Worm (Caenorhabditis elegans) whole organism, early embryonic: Measurements from ENCODE around the gene hum-2.

Experiments
- B0310.2 ChIP-seq: sonication (generic microtip); optimal IDR thresholded peaks from 2 replicates; lab custom pipeline; 2016; ENCODE audit warnings: mild to moderate bottlenecking, missing genetic modification characterization, missing compliant biosample characterization
- F13C5.2 ChIP-seq: sonication (generic microtip); optimal IDR thresholded peaks from 2 replicates; lab custom pipeline; 2017; ENCODE audit warnings: mild to moderate bottlenecking, missing genetic modification characterization, inconsistent platforms, missing compliant biosample characterization
- aly-1 ChIP-seq: sonication (generic microtip); optimal IDR thresholded peaks from 2 replicates; lab custom pipeline; 2016; ENCODE audit warnings: missing genetic modification characterization, missing compliant biosample characterization
- ama-1 ChIP-seq: fragments of 150-350 bp; optimal IDR thresholded peaks from 2 replicates; lab custom pipeline; 2014
- ceh-13 ChIP-seq: fragments of 200-800 bp; sonication (Bioruptor generic); optimal IDR thresholded peaks from 2 replicates; lab custom pipeline; 2018; ENCODE audit warnings: mild to moderate bottlenecking, missing genetic modification characterization, missing compliant biosample characterization
- ceh-36 ChIP-seq: sonication (generic microtip); optimal IDR thresholded peaks from 2 replicates; lab custom pipeline; 2016; ENCODE audit warnings: missing genetic modification characterization, inconsistent platforms, missing compliant biosample characterization
- ets-7 ChIP-seq: sonication (generic microtip); optimal IDR thresholded peaks from 2 replicates; lab custom pipeline; 2016; ENCODE audit warnings: missing genotype, missing genetic modification characterization, missing compliant biosample characterization
- flt-1 ChIP-seq: fragments of 200-800 bp; sonication (Bioruptor generic); IDR thresholded peaks from 2 replicates; pipeline ENCODE4 v1.3.6; 2022; ENCODE audit warnings: missing genetic modification characterization, missing compliant biosample characterization
- hmbx-1 ChIP-seq: sonication (generic microtip); optimal IDR thresholded peaks from 2 replicates; lab custom pipeline; 2016; ENCODE audit warnings: mild to moderate bottlenecking, missing genetic modification characterization, missing compliant biosample characterization
- hmg-4 ChIP-seq: fragments of 200-800 bp; sonication (Bioruptor generic); optimal IDR thresholded peaks from 2 replicates; lab custom pipeline; 2018; ENCODE audit warnings: mild to moderate bottlenecking, missing genetic modification characterization, missing compliant biosample characterization
- hnd-1 ChIP-seq: sonication (generic microtip); optimal IDR thresholded peaks from 2 replicates; lab custom pipeline; 2016; ENCODE audit warnings: missing genetic modification characterization, missing compliant biosample characterization
- pes-1 ChIP-seq: fragments of 200-800 bp; sonication (Bioruptor generic); IDR thresholded peaks from 2 replicates; pipeline ENCODE4 v1.3.6; 2022; ENCODE audit warnings: missing genetic modification reagents, missing genetic modification characterization, missing compliant biosample characterization
- scrt-1 ChIP-seq: fragments of 200-800 bp; sonication (Bioruptor generic); IDR thresholded peaks from 2 replicates; pipeline ENCODE4 v1.3.6; 2022; ENCODE audit warnings: missing genetic modification characterization, missing compliant biosample characterization
- sea-1 ChIP-seq: fragments of 200-800 bp; sonication (Bioruptor generic); conservative IDR thresholded peaks from 2 replicates; pipeline ENCODE4 v1.3.6; 2022; ENCODE audit warnings: missing genetic modification characterization, missing compliant biosample characterization
- tbx-11 ChIP-seq: fragments of 200-800 bp; sonication (Bioruptor generic); IDR thresholded peaks from 2 replicates; pipeline ENCODE4 v1.3.6; 2022; ENCODE audit warnings: missing genetic modification characterization, missing compliant biosample characterization
- tbx-37 ChIP-seq: fragments of 200-800 bp; sonication (Bioruptor generic); conservative IDR thresholded peaks from 2 replicates; pipeline ENCODE4 v1.3.6; 2022; ENCODE audit warnings: missing genetic modification reagents, missing genetic modification characterization, missing compliant biosample characterization
- tra-4 ChIP-seq: sonication (generic microtip); optimal IDR thresholded peaks from 2 replicates; lab custom pipeline; 2017; ENCODE audit warnings: missing genetic modification characterization, missing compliant biosample characterization

The hum-2 gene

DNA sequence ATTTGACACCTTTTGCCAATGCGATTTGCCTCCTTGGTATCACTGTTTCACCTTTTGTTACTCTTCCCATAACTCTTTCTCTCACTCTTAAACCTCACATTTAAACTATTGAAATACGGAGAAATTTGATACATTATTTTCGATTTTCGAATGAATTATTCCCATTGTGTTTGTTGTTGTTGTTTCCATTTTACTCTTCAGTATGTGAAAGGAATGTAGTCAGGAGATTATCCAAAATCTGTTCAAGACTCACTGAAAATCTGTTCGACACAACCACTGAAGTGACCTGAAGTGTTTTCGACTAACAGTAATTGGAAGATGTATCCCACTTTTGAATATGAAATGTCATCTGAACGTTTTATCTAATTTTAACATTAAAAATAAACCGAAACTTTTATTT is 55.1 kb downstream of the hum-2 start:
- TF ChIP-seq hmg-4 (GFP tag; lab: Kevin White, UChicago) = no peak
- TF ChIP-seq hnd-1 = no peak
- TF ChIP-seq ceh-13 = no peak
- no peak for TF ChIP-seq tbx-37 (GFP tag; lab: Robert Waterston, UW)
- TF ChIP-seq hmbx-1 (tag; lab: Kevin White, UChicago) = no peak
- TF ChIP-seq scrt-1 = no peak
- TF ChIP-seq flt-1 (GFP tag; lab: Robert Waterston, UW) = no peak
- no peak for TF ChIP-seq ceh-36 (tag; lab: Kevin White, UChicago)
- no peak for TF ChIP-seq tbx-11
- no peak for TF ChIP-seq ets-7 (tag; lab: Kevin White, UChicago)
- no peak for TF ChIP-seq F13C5.2 (tag; lab: Kevin White, UChicago)
- TF ChIP-seq pes-1 (GFP tag; lab: Robert Waterston, UW) = no peak

- no peak for TF ChIP-seq pes-1 (GFP tag; lab: Robert Waterston, UW)
- TF ChIP-seq aly-1 (tag; lab: Kevin White, UChicago) = no peak
- TF ChIP-seq F13C5.2 (tag; lab: Kevin White, UChicago) = no peak
- TF ChIP-seq ceh-36 (tag; lab: Kevin White, UChicago) = no peak
These were observed 56.5 kb downstream of the hum-2 start for ce11 chrV:9442471-9442870.

DNA sequence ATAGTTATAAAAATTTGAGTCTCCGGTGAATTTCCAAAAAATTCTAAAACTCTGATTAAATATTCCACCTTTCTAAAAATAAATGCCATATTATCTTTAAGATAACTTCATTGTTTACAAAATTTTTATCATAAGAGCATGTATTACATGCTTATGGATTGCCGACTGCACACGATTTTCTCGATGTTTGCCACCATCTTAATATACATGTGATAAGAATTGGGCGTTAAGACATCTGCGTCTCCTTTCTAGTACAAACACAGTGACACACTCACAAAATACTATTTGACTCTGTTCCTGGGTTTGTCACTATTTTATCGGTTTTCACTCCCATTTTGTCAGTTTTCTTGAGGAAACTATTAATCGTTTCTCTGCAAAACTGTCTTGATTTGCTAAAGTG is 57.1 kb downstream of the hum-2 start:
- TF ChIP-seq ceh-13 (no peak), scrt-1 (no peak), ama-1 (lab: Kevin White, UChicago) (no peak), F13C5.2 (tag; lab: Kevin White, UChicago) (no peak), tbx-11 (no peak), ceh-36 (tag; lab: Kevin White, UChicago) (no peak), B0310.2 (tag; lab: Kevin White, UChicago) (no peak), tra-4 (no peak), hmg-4 (GFP tag; lab: Kevin White, UChicago) (no peak), aly-1 (tag; lab: Kevin White, UChicago) (no peak), sea-1 (GFP tag; lab: Robert Waterston, UW) (no peak), hmbx-1 (tag; lab: Kevin White, UChicago) (no peak), pes-1 (GFP tag; lab: Robert Waterston, UW) (no peak), hnd-1 (no peak), ets-7 (tag; lab: Kevin White, UChicago) (no peak)

ce11 chrV:9443748-9444147 is 57.8 kb downstream of the hum-2 start, which contains the start of gene wdr-62:
TSS of gene wdr-62 (plus strand) at chrV:9444048.
- TF ChIP-seq aly-1 (tag; lab: Kevin White, UChicago) = no peak
- TF ChIP-seq hmbx-1 (tag; lab: Kevin White, UChicago) = no peak
- no peak for TF ChIP-seq hnd-1
- no peak for TF ChIP-seq sea-1 (GFP tag; lab: Robert Waterston, UW)
- no peak for TF ChIP-seq ama-1 (lab: Kevin White, UChicago)
- TF ChIP-seq F13C5.2 (tag; lab: Kevin White, UChicago) = no peak
- no peak for TF ChIP-seq ceh-36 (tag; lab: Kevin White, UChicago)
- TF ChIP-seq hmg-4 (GFP tag; lab: Kevin White, UChicago) = no peak
- no peak for TF ChIP-seq ets-7 (tag; lab: Kevin White, UChicago)
- TF ChIP-seq pes-1 (GFP tag; lab: Robert Waterston, UW) = no peak

ce11 chrV:9444618-9445017 is 58.6 kb downstream of the hum-2 start:
- TF ChIP-seq tbx-11 (no peak), ama-1 (lab: Kevin White, UChicago) (no peak), hmbx-1 (tag; lab: Kevin White, UChicago) (no peak), ceh-36 (tag; lab: Kevin White, UChicago) (no peak), tra-4 (no peak), ceh-13 (no peak), hnd-1 (no peak), tbx-37 (GFP tag; lab: Robert Waterston, UW) (no peak), aly-1 (tag; lab: Kevin White, UChicago) (no peak), scrt-1 (no peak), flt-1 (GFP tag; lab: Robert Waterston, UW) (no peak), ets-7 (tag; lab: Kevin White, UChicago) (no peak), sea-1 (GFP tag; lab: Robert Waterston, UW) (no peak), pes-1 (GFP tag; lab: Robert Waterston, UW) (no peak), F13C5.2 (tag; lab: Kevin White, UChicago) (no peak), hmg-4 (GFP tag; lab: Kevin White, UChicago) (no peak)
